Fruit fly (Drosophila melanogaster): ENCODE results near the gene CG1239.

CG1239 gene

dm6 chr3R:5736305-5736869, 3.1 kb downstream of the CG1239 start, which contains the start of the genes CG2100 and CG1236:
Gene CG2100 (minus strand): TSS chr3R:5736355.
Gene CG1236 (plus strand): TSS chr3R:5736748.
- TF ChIP-seq noc (tag; optimal IDR thresholded peaks at IDR 0.05) = peak; percentile 87

DNA sequence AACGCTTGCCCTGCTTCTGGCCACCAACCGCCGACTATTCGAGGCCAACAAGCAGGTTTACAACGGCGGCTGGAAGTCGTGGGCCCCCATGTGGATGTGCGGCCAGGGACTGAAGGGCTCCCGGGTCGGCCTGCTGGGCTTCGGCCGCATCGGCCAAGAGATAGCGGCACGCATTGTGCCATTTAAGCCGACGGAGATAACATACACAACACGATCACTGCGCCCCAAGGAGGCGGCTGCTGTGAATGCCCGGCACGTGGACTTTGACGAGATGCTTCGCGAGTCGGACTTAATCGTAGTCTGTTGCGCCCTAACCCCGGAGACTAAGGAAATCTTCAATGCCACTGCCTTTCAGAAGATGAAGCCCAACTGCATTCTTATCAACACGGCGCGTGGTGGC, 4.0 kb downstream of the CG1239 start:
- no peak for TF ChIP-seq noc (tag; optimal IDR thresholded peaks at IDR 0.05)

dm6 chr3R:5742278-5743196, 9.2 kb downstream of the CG1239 start, which contains the start of the genes Sym and Madm:
Gene Sym (minus strand): TSS chr3R:5742476.
Gene Madm (plus strand): TSS chr3R:5742510.
- peak; percentile 40 for TF ChIP-seq noc (tag; optimal IDR thresholded peaks at IDR 0.05)

- no peak for TF ChIP-seq noc (tag; optimal IDR thresholded peaks at IDR 0.05)
These were observed 13.3 kb downstream of the CG1239 start for dm6 chr3R:5746646-5747045.

DNA sequence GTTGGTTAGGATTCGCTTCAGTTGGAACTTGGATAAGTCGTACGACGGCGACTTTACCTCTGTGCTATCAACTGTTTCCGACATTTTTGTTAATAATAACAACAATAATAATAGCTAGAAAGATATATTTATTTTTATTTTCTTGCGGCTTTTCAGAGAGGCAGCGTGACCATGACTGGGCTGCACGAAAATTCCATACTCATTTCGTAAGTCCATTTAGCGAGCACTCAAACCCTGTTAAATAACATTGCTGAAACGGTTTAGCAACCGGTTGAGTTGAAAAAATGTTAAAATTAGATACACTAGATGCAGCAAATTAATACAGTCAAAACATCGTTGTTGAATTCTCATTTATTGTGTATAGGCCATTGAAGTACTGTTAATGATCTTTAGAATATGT, 21.3 kb downstream of the CG1239 start, which contains the start of gene Dcps:
Dcps (minus strand) TSS at position 181 of the 400 bp plus-strand sequence.
- TF ChIP-seq noc (tag; optimal IDR thresholded peaks at IDR 0.05) = no peak

DNA sequence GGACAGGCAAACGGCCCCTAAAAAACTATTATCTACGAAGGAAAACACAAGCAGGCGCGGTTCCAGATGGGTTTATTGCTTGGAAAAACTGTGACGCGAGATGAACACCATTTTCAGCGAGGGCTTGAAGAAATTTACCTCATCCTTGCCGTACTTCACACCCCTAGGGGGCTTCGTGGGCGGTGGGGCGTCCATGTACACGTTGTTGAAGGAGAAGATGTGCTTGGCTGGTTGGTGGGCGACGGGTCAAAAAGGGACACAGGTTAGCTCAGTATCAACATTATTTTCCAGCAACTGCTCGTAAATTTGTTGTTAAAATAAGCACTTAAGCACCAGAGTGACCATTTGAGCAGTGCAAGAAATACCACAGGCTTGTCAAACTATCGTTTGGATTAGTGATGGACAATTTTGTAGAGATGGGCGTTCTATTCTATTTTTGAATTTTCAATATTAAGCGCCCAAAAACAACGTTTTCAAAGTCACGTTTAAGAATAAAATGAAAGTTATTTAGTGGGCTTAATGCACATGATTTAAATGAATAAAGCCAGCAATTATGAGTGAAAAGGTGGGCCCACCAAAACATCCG, 25.4 kb downstream of the CG1239 start, which contains the start of gene Sec8:
Sec8 (minus strand) TSS at position 374 of the 586 bp plus-strand sequence.
- TF ChIP-seq noc (tag; optimal IDR thresholded peaks at IDR 0.05) = no peak

DNA sequence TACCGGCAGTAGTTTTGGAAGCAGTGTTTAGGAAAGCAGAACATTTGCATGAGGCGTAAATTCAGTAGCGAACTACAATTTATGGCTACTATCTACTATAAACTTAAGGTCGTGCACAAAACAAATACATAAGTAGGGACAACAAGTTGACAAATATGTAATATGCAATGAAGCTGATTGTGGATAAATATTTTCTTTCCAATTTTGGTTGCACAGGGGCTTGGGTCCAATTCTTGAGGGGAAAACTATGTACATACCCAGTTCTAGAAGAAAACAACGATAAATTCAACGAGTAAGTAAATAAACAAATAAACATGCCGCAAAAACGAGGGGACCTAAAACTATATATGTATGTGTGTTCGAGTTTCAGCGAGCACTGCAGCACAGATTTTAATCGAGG, 27.7 kb downstream of the CG1239 start:
- TF ChIP-seq noc (tag; optimal IDR thresholded peaks at IDR 0.05) = no peak

- no peak for TF ChIP-seq noc (tag; optimal IDR thresholded peaks at IDR 0.05)
These were observed 38.4 kb downstream of the CG1239 start for dm6 chr3R:5771614-5772202.

- TF ChIP-seq noc (tag; optimal IDR thresholded peaks at IDR 0.05) = no peak
These were observed 39.1 kb downstream of the CG1239 start for dm6 chr3R:5772433-5772832.

dm6 chr3R:5778731-5779593, 45.6 kb downstream of the CG1239 start, which contains the start of gene jagn:
Gene jagn (plus strand): TSS chr3R:5779315.
- no peak for TF ChIP-seq noc (tag; optimal IDR thresholded peaks at IDR 0.05)

dm6 chr3R:5780976-5781375, 47.7 kb downstream of the CG1239 start, which contains the start of gene CG2082:
Gene CG2082 (minus strand): TSS chr3R:5781076.
- TF ChIP-seq noc (tag; optimal IDR thresholded peaks at IDR 0.05) = no peak

DNA sequence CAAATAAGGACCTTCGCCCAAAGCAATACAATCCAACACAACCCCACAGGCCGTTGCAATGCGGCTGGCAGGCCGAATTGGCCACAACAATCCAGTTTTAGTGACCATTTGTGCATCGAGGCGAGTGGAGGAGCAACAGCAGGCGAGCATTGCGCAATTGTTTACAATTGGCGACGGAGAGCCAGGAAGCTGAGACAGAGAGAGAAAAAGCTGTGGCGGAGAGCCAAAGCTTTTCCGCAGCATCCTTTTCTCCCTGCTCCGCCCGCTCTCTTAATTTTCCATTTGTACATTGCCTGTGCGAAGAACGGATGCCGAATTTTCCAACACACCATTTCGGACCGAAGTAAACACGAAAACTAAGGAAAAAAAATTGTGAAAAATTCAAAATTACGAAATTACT, 48.1 kb downstream of the CG1239 start, which contains the start of gene kat-60L1:
kat-60L1 (plus strand) TSS at position 301 of the 400 bp plus-strand sequence.
- TF ChIP-seq noc (tag; optimal IDR thresholded peaks at IDR 0.05) = no peak

Measured in whole organism, larva.